Worm (Caenorhabditis elegans): ENCODE results near the gene phy-2.
A peak's percentile ranks its signal among the peaks of the same experiment; 100 is the strongest.

phy-2 gene

DNA sequence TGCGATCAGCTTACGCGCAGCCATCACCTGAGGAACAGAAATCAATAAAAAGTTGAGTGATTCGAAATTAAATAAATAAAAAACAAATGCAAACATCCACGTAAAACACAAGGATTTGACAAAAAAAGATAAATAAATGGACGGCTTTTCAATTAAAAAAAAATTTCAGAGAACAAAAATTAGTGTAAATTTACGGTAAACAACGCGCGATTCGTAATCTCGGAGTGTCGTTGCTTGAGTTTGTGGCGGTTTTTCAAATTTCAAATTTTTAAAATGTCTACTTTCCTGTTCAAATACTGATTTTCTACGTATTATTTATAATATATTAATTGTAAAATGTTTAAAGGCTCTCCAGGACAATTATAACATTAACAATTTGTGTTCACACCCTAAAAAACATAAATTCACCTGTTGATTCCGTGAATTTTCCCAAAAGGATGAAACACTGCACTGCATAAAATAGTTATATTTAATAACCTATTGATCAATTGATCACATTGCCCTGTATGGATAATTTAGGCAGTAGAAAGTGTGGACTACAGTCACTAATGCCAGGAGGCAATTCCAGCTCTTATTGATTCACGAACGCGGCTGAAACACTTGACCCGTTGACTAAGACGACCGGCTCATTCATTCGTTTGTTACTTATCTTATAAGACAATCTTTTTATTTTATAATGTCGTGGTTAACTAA, 6.7 kb downstream of the phy-2 start, which contains the start of the genes marb-1 and F35G2.3 (continued):
- TF ChIP-seq ama-1 (optimal IDR thresholded peaks at IDR 0.05): no peak
- TF ChIP-seq hlh-17 (GFP tag; optimal IDR thresholded peaks at IDR 0.05; ENCODE audit: borderline replicate concordance): no peak
- TF ChIP-seq nhr-237 (tag; optimal IDR thresholded peaks at IDR 0.05): no peak
- TF ChIP-seq alr-1 (tag; optimal IDR thresholded peaks at IDR 0.05; ENCODE audit: borderline replicate concordance): no peak
- TF ChIP-seq snpc-4 (tag; optimal IDR thresholded peaks at IDR 0.05): peak; percentile 12
- TF ChIP-seq C34B4.2 (tag; optimal IDR thresholded peaks at IDR 0.05): no peak
- no peak for TF ChIP-seq fkh-10 (GFP tag; optimal IDR thresholded peaks at IDR 0.05)
- peak; percentile 60 for TF ChIP-seq isw-1 (GFP tag; IDR thresholded peaks at IDR 0.05)
- no peak for TF ChIP-seq pax-3 (tag; optimal IDR thresholded peaks at IDR 0.05)
- no peak for TF ChIP-seq grh-1 (GFP tag; IDR thresholded peaks at IDR 0.05)
- TF ChIP-seq tbx-2 (tag; optimal IDR thresholded peaks at IDR 0.05): peak; percentile 74
- no peak for TF ChIP-seq unc-98 (GFP tag; IDR thresholded peaks at IDR 0.05)
- peak; percentile 69 for TF ChIP-seq lin-15B (tag; optimal IDR thresholded peaks at IDR 0.05)
- TF ChIP-seq nhr-47 (tag; optimal IDR thresholded peaks at IDR 0.05): peak; percentile 76
- TF ChIP-seq nhr-12 (tag; optimal IDR thresholded peaks at IDR 0.05): no peak
- TF ChIP-seq vab-15 (tag; optimal IDR thresholded peaks at IDR 0.05): no peak
- no peak for TF ChIP-seq tlp-1 (tag; optimal IDR thresholded peaks at IDR 0.05)
- peak; percentile 63 for TF ChIP-seq dsc-1 (tag; optimal IDR thresholded peaks at IDR 0.05)
- TF ChIP-seq mef-2 (tag; optimal IDR thresholded peaks at IDR 0.05): no peak
- peak; percentile 14 for TF ChIP-seq F16B12.6 (tag; optimal IDR thresholded peaks at IDR 0.05)
- TF ChIP-seq C04F5.9 (tag; optimal IDR thresholded peaks at IDR 0.05): peak; percentile 33
- peak; percentile 65 for TF ChIP-seq swsn-7 (tag; optimal IDR thresholded peaks at IDR 0.05)
- no peak for TF ChIP-seq blmp-1 (tag; optimal IDR thresholded peaks at IDR 0.05)
- TF ChIP-seq pqm-1 (tag; optimal IDR thresholded peaks at IDR 0.05): no peak
- TF ChIP-seq ets-5 (GFP tag; IDR thresholded peaks at IDR 0.05): no peak
- TF ChIP-seq nhr-19 (GFP tag; conservative IDR thresholded peaks at IDR 0.05): peak; percentile 61
- peak; percentile 61 for TF ChIP-seq aly-2 (tag; optimal IDR thresholded peaks at IDR 0.05)
- TF ChIP-seq unc-62 (GFP tag; optimal IDR thresholded peaks at IDR 0.05): no peak
- TF ChIP-seq fos-1 (tag; optimal IDR thresholded peaks at IDR 0.05): no peak
- no peak for TF ChIP-seq fkh-4 (tag; optimal IDR thresholded peaks at IDR 0.05; ENCODE audit: borderline replicate concordance)
- peak; percentile 14 for TF ChIP-seq mep-1 (tag; optimal IDR thresholded peaks at IDR 0.05)
- TF ChIP-seq ztf-11 (tag; optimal IDR thresholded peaks at IDR 0.05): no peak
- peak; percentile 83 to 84 for TF ChIP-seq lsy-2 (tag; optimal IDR thresholded peaks at IDR 0.05)
- TF ChIP-seq egl-13 (tag; optimal IDR thresholded peaks at IDR 0.05): peak; percentile 35
- no peak for TF ChIP-seq zag-1 (tag; optimal IDR thresholded peaks at IDR 0.05)
- peak; percentile 68 for TF ChIP-seq xbp-1 (tag; optimal IDR thresholded peaks at IDR 0.05)
- no peak for TF ChIP-seq sup-37 (GFP tag; optimal IDR thresholded peaks at IDR 0.05)
- TF ChIP-seq rnt-1 (tag; optimal IDR thresholded peaks at IDR 0.05): peak; percentile 62
- TF ChIP-seq ceh-88 (GFP tag; IDR thresholded peaks at IDR 0.05): no peak
- TF ChIP-seq ceh-90 (tag; optimal IDR thresholded peaks at IDR 0.05): no peak
- TF ChIP-seq pag-3 (tag; optimal IDR thresholded peaks at IDR 0.05; ENCODE audit: borderline replicate concordance, insufficient read depth): no peak

DNA sequence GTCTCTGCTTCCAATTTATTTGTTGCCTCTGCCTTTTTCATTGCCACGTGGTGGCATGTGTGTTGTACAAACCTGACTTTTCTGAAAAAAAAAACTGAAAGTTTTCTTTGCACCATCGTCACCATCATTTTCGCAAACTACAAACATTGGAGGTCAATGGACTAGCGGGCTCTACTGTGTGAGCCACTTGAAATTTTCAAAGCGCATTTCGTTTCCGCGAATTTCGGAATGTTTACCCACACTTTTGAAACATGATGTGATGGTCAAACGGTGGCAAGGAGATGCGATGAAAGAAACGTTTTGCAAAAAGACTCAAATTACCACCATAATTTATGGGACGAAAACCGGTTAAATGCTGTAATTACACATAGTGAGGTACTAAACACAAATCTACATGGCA, 7.9 kb downstream of the phy-2 start:
- TF ChIP-seq nhr-85 (tag): peak; percentile 60
- TF ChIP-seq dsc-1 (tag; optimal IDR thresholded peaks at IDR 0.05): no peak
